Worm (Caenorhabditis elegans): Measurements from ENCODE around the gene best-22.

Gene best-22

ce11 chrIV:12361392-12362092, 11.8 kb downstream of the best-22 start, which contains the start of the genes ccr-4 and ZC518.8:
Gene ccr-4 (plus strand): TSS chrIV:12361542.
Gene ZC518.8 (minus strand): TSS chrIV:12361908.
- TF ChIP-seq elt-3 (tag; optimal IDR thresholded peaks at IDR 0.05), result no peak
- no peak for TF ChIP-seq sptf-1 (tag; optimal IDR thresholded peaks at IDR 0.05)
- no peak for TF ChIP-seq flh-1 (GFP tag; optimal IDR thresholded peaks at IDR 0.05)
- no peak for TF ChIP-seq nhr-12 (tag; optimal IDR thresholded peaks at IDR 0.05)
- TF ChIP-seq lsy-2 (tag; optimal IDR thresholded peaks at IDR 0.05), result peak; percentile 89
- TF ChIP-seq ceh-39 (tag; optimal IDR thresholded peaks at IDR 0.05), result no peak
- TF ChIP-seq nhr-237 (tag; optimal IDR thresholded peaks at IDR 0.05), result no peak

- TF ChIP-seq ztf-11 (tag; optimal IDR thresholded peaks at IDR 0.05) (no peak), sptf-1 (tag; optimal IDR thresholded peaks at IDR 0.05) (peak; percentile 4)
These were observed 15.2 kb downstream of the best-22 start for ce11 chrIV:12364964-12365363.

ce11 chrIV:12366571-12366970, 16.8 kb downstream of the best-22 start:
- TF ChIP-seq elt-1 (tag; optimal IDR thresholded peaks at IDR 0.05; ENCODE audit: borderline replicate concordance, insufficient read depth) (peak; percentile 94), bed-3 (GFP tag; optimal IDR thresholded peaks at IDR 0.05) (no peak)

DNA sequence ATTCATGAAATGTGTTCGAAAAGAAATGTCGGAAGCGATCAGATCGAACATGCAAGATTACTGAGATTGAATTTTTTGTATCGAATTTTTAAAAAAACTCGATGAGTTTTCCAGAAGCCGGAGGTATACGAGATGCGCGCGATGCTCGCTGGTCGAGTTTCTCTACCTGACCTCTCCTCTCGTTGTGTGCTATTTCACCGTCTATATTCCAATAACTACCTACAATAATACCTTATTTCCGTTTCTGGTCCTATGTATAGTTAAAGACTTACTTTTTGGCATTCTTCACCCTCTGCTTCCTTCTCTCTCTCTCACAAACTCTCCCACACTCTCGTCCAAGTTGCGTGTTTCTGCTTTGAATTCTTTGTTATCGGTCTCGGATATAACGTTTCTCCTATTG, 21.6 kb downstream of the best-22 start:
- TF ChIP-seq ceh-43 (GFP tag; optimal IDR thresholded peaks at IDR 0.05) (no peak), nhr-237 (tag; optimal IDR thresholded peaks at IDR 0.05) (no peak), lsy-2 (tag; optimal IDR thresholded peaks at IDR 0.05) (no peak), drap-1 (GFP tag; optimal IDR thresholded peaks at IDR 0.05) (no peak), nhr-76 (tag; optimal IDR thresholded peaks at IDR 0.05) (no peak), sem-2 (GFP tag; optimal IDR thresholded peaks at IDR 0.05) (no peak), snpc-4 (tag; optimal IDR thresholded peaks at IDR 0.05) (no peak), lin-32 (GFP tag; optimal IDR thresholded peaks at IDR 0.05) (no peak), blmp-1 (tag; optimal IDR thresholded peaks at IDR 0.05) (no peak), ces-1 (GFP tag; optimal IDR thresholded peaks at IDR 0.05) (no peak), zip-8 (tag; optimal IDR thresholded peaks at IDR 0.05) (no peak), elt-1 (tag; optimal IDR thresholded peaks at IDR 0.05; ENCODE audit: borderline replicate concordance, insufficient read depth) (no peak), hlh-1 (tag; optimal IDR thresholded peaks at IDR 0.05) (no peak), lin-13 (tag; optimal IDR thresholded peaks at IDR 0.05) (no peak), ceh-83 (GFP tag; optimal IDR thresholded peaks at IDR 0.05) (no peak), mls-2 (tag; optimal IDR thresholded peaks at IDR 0.05) (no peak)

DNA sequence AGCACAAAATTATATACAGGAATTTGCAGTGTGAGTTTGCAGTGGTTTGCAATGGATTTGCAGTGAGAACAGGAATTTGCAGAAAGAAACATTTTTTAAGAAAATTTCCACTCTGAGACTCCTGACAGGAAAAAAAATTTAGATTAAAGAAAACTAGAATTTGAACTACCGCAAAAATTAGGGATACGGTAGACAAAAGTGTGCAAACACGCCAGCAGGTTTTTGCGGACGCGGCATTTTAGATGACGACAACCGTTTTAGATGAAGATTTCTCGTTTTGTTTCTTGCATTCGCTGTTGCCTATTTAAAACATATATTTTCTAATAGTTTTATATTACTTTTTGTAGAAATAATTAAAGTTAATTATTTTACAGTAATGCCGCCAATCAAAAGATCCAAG, 22.1 kb downstream of the best-22 start, which contains the start of gene wdr-46:
wdr-46 (plus strand) TSS at position 375 of the 400 bp plus-strand sequence.
- TF ChIP-seq unc-120 (tag; optimal IDR thresholded peaks at IDR 0.05; ENCODE audit: poor library complexity, severe bottlenecking), result no peak
- peak; percentile 42 for TF ChIP-seq ceh-83 (GFP tag; optimal IDR thresholded peaks at IDR 0.05)
- TF ChIP-seq hlh-1 (tag; optimal IDR thresholded peaks at IDR 0.05), result no peak
- TF ChIP-seq mep-1 (tag; optimal IDR thresholded peaks at IDR 0.05), result peak; percentile 82
- no peak for TF ChIP-seq nhr-76 (tag; optimal IDR thresholded peaks at IDR 0.05)
- TF ChIP-seq bed-3 (GFP tag; optimal IDR thresholded peaks at IDR 0.05), result no peak
- TF ChIP-seq unc-62 (GFP tag; optimal IDR thresholded peaks at IDR 0.05), result peak; percentile 29
- no peak for TF ChIP-seq mab-5 (tag; optimal IDR thresholded peaks at IDR 0.05)
- peak; percentile 19 for TF ChIP-seq nhr-2 (tag; optimal IDR thresholded peaks at IDR 0.05)
- no peak for TF ChIP-seq ztf-11 (tag; optimal IDR thresholded peaks at IDR 0.05)
- peak; percentile 25 for TF ChIP-seq cnd-1 (tag; optimal IDR thresholded peaks at IDR 0.05)
- no peak for TF ChIP-seq snpc-4 (tag; optimal IDR thresholded peaks at IDR 0.05)
- TF ChIP-seq unc-39 (tag; optimal IDR thresholded peaks at IDR 0.05), result no peak
- TF ChIP-seq lsy-2 (tag; optimal IDR thresholded peaks at IDR 0.05), result peak; percentile 99
- TF ChIP-seq ces-1 (GFP tag; optimal IDR thresholded peaks at IDR 0.05), result peak; percentile 86
- no peak for TF ChIP-seq nhr-28 (tag; optimal IDR thresholded peaks at IDR 0.05)
- TF ChIP-seq zip-8 (tag; optimal IDR thresholded peaks at IDR 0.05), result no peak
- no peak for TF ChIP-seq lin-32 (GFP tag; optimal IDR thresholded peaks at IDR 0.05)
- TF ChIP-seq lin-13 (tag; optimal IDR thresholded peaks at IDR 0.05), result peak; percentile 40
- no peak for TF ChIP-seq elt-3 (tag; optimal IDR thresholded peaks at IDR 0.05)
- TF ChIP-seq ceh-43 (GFP tag; optimal IDR thresholded peaks at IDR 0.05), result peak; percentile 31
- TF ChIP-seq flh-1 (GFP tag; optimal IDR thresholded peaks at IDR 0.05), result no peak
- peak; percentile 10 for TF ChIP-seq M03D4.4 (tag; optimal IDR thresholded peaks at IDR 0.05)
- no peak for TF ChIP-seq drap-1 (GFP tag; optimal IDR thresholded peaks at IDR 0.05)
- no peak for TF ChIP-seq mls-2 (tag; optimal IDR thresholded peaks at IDR 0.05)
- TF ChIP-seq tbx-8 (GFP tag; optimal IDR thresholded peaks at IDR 0.05), result no peak
- TF ChIP-seq nhr-237 (tag; optimal IDR thresholded peaks at IDR 0.05), result peak; percentile 58
- TF ChIP-seq nhr-12 (tag; optimal IDR thresholded peaks at IDR 0.05), result no peak
- TF ChIP-seq ham-2 (GFP tag; optimal IDR thresholded peaks at IDR 0.05), result no peak
- peak; percentile 36 for TF ChIP-seq pha-4 (tag; optimal IDR thresholded peaks at IDR 0.05)
- TF ChIP-seq sem-2 (GFP tag; optimal IDR thresholded peaks at IDR 0.05), result no peak
- TF ChIP-seq blmp-1 (tag; optimal IDR thresholded peaks at IDR 0.05), result no peak
- TF ChIP-seq sptf-1 (tag; optimal IDR thresholded peaks at IDR 0.05), result peak; percentile 53
- no peak for TF ChIP-seq elt-1 (tag; optimal IDR thresholded peaks at IDR 0.05; ENCODE audit: borderline replicate concordance, insufficient read depth)
- peak; percentile 8 for TF ChIP-seq ceh-39 (tag; optimal IDR thresholded peaks at IDR 0.05)
